Fruit fly (Drosophila melanogaster) whole organism, adult: ENCODE results near the gene Gr85a.

Experiments used
- CG11617 ChIP-seq: fragments of 200-800 bp; sonication (Bioruptor generic); optimal IDR thresholded peaks from 2 replicates; lab custom pipeline; 2017; ENCODE audit warnings: mild to moderate bottlenecking, missing biosample characterization, missing genetic modification reagents, missing genetic modification characterization
- CG12768 ChIP-seq: fragments of 200-800 bp; sonication (Bioruptor generic); optimal IDR thresholded peaks from 2 replicates; lab custom pipeline; 2017; ENCODE audit warnings: missing biosample characterization, missing genetic modification characterization, mild to moderate bottlenecking, moderate library complexity, missing genetic modification reagents
- CG14711 ChIP-seq: fragments of 200-800 bp; sonication (Bioruptor generic); optimal IDR thresholded peaks from 2 replicates; lab custom pipeline; 2018; ENCODE audit warnings: missing biosample characterization, mild to moderate bottlenecking, missing genetic modification characterization, moderate library complexity
- CG1620 ChIP-seq: fragments of 200-800 bp; sonication (Bioruptor generic); optimal IDR thresholded peaks from 2 replicates; lab custom pipeline; 2016; ENCODE audit warnings: missing biosample characterization, missing genetic modification characterization
- CG33017 ChIP-seq: fragments of 200-800 bp; sonication (Bioruptor generic); optimal IDR thresholded peaks from 2 replicates; lab custom pipeline; 2018; ENCODE audit warnings: missing biosample characterization, mild to moderate bottlenecking, missing genetic modification characterization, moderate library complexity
- CG5204 ChIP-seq: fragments of 200-800 bp; sonication (Bioruptor generic); optimal IDR thresholded peaks from 2 replicates; lab custom pipeline; 2016; ENCODE audit warnings: missing biosample characterization, missing genetic modification characterization
- Clk ChIP-seq: fragments of 200-800 bp; sonication (Bioruptor generic); optimal IDR thresholded peaks from 2 replicates; lab custom pipeline; 2017; ENCODE audit warnings: missing biosample characterization, missing genetic modification characterization
- Crg-1 ChIP-seq: fragments of 200-800 bp; sonication (Bioruptor generic); optimal IDR thresholded peaks from 2 replicates; lab custom pipeline; 2016; ENCODE audit warnings: missing biosample characterization, missing genetic modification characterization
- Mnt ChIP-seq: fragments of 200-800 bp; sonication (Bioruptor generic); optimal IDR thresholded peaks from 2 replicates; lab custom pipeline; 2016; ENCODE audit warnings: missing biosample characterization, mild to moderate bottlenecking, missing genetic modification characterization
- bab1 ChIP-seq: fragments of 200-800 bp; sonication (Bioruptor generic); optimal IDR thresholded peaks from 3 replicates; lab custom pipeline; 2019; ENCODE audit warnings: missing biosample characterization, mild to moderate bottlenecking, missing genetic modification characterization, moderate library complexity
- cic ChIP-seq: fragments of 200-800 bp; sonication (Bioruptor generic); optimal IDR thresholded peaks from 2 replicates; lab custom pipeline; 2017; ENCODE audit warnings: missing biosample characterization, mild to moderate bottlenecking, missing genetic modification characterization, moderate library complexity
- cnc ChIP-seq, 2 experiments: fragments of >200 bp; optimal IDR thresholded peaks; 2 replicates each; lab custom pipeline; 2017
- kay ChIP-seq: fragments of 200-800 bp; sonication (Bioruptor generic); peaks from one replicate; lab custom pipeline; 2016; ENCODE audit warnings: missing biosample characterization, missing genetic modification characterization, borderline replicate concordance
- tj ChIP-seq: fragments of 200-800 bp; sonication (Bioruptor generic); optimal IDR thresholded peaks from 3 replicates; lab custom pipeline; 2017; ENCODE audit warnings: missing biosample characterization, mild to moderate bottlenecking, missing genetic modification characterization, moderate library complexity

- TF ChIP-seq Crg-1 (GFP tag; lab: Kevin White, UChicago): no peak
- TF ChIP-seq tj (GFP tag; lab: Kevin White, UChicago): no peak
- no peak for TF ChIP-seq bab1 (GFP tag; lab: Kevin White, UChicago)
- TF ChIP-seq Clk (GFP tag; lab: Kevin White, UChicago): no peak
- no peak for TF ChIP-seq CG14711
- TF ChIP-seq CG33017 (tag; lab: Kevin White, UChicago): no peak
- no peak for TF ChIP-seq CG11617 (GFP tag; lab: Kevin White, UChicago)
- TF ChIP-seq Mnt (GFP tag; lab: Kevin White, UChicago): no peak
- TF ChIP-seq CG12768 (GFP tag; lab: Kevin White, UChicago): no peak
- no peak for TF ChIP-seq cic (GFP tag; lab: Kevin White, UChicago)
- no peak for TF ChIP-seq kay
- TF ChIP-seq CG1620 (GFP tag; lab: Kevin White, UChicago): no peak
- TF ChIP-seq cnc (optimal IDR thresholded peaks at IDR 0.05; lab: Kevin White, UChicago): no peak
- no peak for TF ChIP-seq CG5204 (GFP tag; lab: Kevin White, UChicago)
Measured at dm6 chr3R:10032951-10033720, 36.5 kb upstream of the Gr85a start.
